Worm (Caenorhabditis elegans): ENCODE results near the gene srz-71.

Gene srz-71

DNA sequence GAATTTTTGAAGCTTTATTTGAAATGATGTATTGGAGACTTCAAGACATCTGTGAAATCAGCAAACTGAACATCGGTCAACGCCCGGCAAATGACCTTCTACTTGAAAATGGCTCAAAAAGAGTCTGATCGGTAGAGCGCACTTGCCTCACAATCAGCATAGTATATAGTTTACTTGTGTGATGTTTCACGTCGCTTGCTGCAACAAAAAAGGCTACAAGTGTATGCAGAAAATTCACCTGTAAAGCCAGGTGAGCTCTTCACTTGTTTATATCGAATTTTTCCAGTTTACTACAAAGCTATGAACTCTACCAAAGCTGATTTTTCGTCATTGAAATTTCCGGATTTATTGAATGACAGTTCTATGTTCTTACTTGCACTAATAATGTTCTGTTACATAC is at the start of gene srz-71:
TSS of gene srz-71 (plus strand) at position 301 of the 400 bp plus-strand sequence.
- TF ChIP-seq nhr-237 (tag; optimal IDR thresholded peaks at IDR 0.05) (no peak), cnd-1 (tag; optimal IDR thresholded peaks at IDR 0.05) (no peak), drap-1 (GFP tag; optimal IDR thresholded peaks at IDR 0.05) (no peak), M03D4.4 (tag; optimal IDR thresholded peaks at IDR 0.05) (no peak), ceh-83 (GFP tag; optimal IDR thresholded peaks at IDR 0.05) (no peak), snpc-4 (tag; optimal IDR thresholded peaks at IDR 0.05) (no peak), nhr-12 (tag; optimal IDR thresholded peaks at IDR 0.05) (no peak), ztf-11 (tag; optimal IDR thresholded peaks at IDR 0.05) (no peak), ceh-43 (GFP tag; optimal IDR thresholded peaks at IDR 0.05) (no peak), lin-13 (tag; optimal IDR thresholded peaks at IDR 0.05) (no peak), zip-8 (tag; optimal IDR thresholded peaks at IDR 0.05) (no peak), unc-62 (GFP tag; optimal IDR thresholded peaks at IDR 0.05) (no peak), lsy-2 (tag; optimal IDR thresholded peaks at IDR 0.05) (no peak), unc-39 (tag; optimal IDR thresholded peaks at IDR 0.05) (no peak), elt-3 (tag; optimal IDR thresholded peaks at IDR 0.05) (no peak), bed-3 (GFP tag; optimal IDR thresholded peaks at IDR 0.05) (no peak)

DNA sequence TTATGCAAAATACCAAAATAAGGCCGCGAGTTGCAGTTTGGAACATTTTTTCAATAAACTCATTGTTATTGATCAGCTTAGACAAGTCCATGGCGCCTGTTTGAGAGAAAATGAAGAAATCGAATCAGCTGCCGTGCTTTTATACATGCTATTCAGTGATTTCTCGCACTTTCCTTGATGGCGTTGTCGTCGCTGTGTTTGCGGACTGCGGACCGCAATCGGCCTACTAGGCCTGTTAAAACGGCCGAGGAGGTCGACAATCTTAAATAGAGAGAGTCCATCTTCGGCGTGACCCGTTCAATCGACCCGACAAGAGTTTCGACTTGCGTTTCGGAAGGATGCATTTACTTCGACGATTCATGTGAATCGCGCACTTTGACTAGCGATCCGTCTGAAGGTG is 41.9 kb upstream of the srz-71 start, which contains the start of gene srz-75:
TSS of gene srz-75 (minus strand) at position 101 of the 400 bp plus-strand sequence.
- TF ChIP-seq ztf-11 (tag; optimal IDR thresholded peaks at IDR 0.05) (no peak), lsy-2 (tag; optimal IDR thresholded peaks at IDR 0.05) (no peak), bed-3 (GFP tag; optimal IDR thresholded peaks at IDR 0.05) (no peak), sptf-1 (tag; optimal IDR thresholded peaks at IDR 0.05) (no peak), ceh-39 (tag; optimal IDR thresholded peaks at IDR 0.05) (no peak), unc-120 (tag; optimal IDR thresholded peaks at IDR 0.05; ENCODE audit: poor library complexity, severe bottlenecking) (no peak), unc-62 (GFP tag; optimal IDR thresholded peaks at IDR 0.05) (no peak), drap-1 (GFP tag; optimal IDR thresholded peaks at IDR 0.05) (no peak), mep-1 (tag; optimal IDR thresholded peaks at IDR 0.05) (no peak), zip-8 (tag; optimal IDR thresholded peaks at IDR 0.05) (no peak), nhr-12 (tag; optimal IDR thresholded peaks at IDR 0.05) (no peak), lin-32 (GFP tag; optimal IDR thresholded peaks at IDR 0.05) (no peak), blmp-1 (tag; optimal IDR thresholded peaks at IDR 0.05) (no peak), ham-2 (GFP tag; optimal IDR thresholded peaks at IDR 0.05) (no peak), cnd-1 (tag; optimal IDR thresholded peaks at IDR 0.05) (no peak), ces-1 (GFP tag; optimal IDR thresholded peaks at IDR 0.05) (no peak), elt-3 (tag; optimal IDR thresholded peaks at IDR 0.05) (no peak)

DNA sequence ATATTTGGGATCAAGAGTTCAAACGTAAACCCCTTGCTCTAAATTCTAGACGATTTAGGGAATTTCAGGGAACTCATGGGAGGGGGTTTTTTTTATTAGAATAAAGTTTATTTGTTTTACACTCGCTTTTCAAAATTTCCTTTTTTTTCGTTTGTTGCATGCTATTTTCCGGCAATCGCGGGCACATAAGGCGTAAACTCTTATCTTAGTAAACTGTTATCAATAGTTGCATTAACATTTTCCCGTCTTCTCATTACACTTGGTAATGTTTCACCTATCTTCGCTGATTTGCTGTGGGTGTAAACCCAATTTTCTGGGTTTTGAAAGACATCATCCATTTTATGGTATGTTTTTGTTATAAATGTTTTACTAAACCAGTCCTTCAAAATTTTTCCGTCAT is 38.8 kb upstream of the srz-71 start:
- TF ChIP-seq lin-13 (tag; optimal IDR thresholded peaks at IDR 0.05) (no peak), mab-5 (tag; optimal IDR thresholded peaks at IDR 0.05) (no peak), mls-2 (tag; optimal IDR thresholded peaks at IDR 0.05) (no peak), ceh-39 (tag; optimal IDR thresholded peaks at IDR 0.05) (no peak), flh-1 (GFP tag; optimal IDR thresholded peaks at IDR 0.05) (no peak), ceh-43 (GFP tag; optimal IDR thresholded peaks at IDR 0.05) (no peak), blmp-1 (tag; optimal IDR thresholded peaks at IDR 0.05) (no peak), pha-4 (tag; optimal IDR thresholded peaks at IDR 0.05) (no peak), unc-120 (tag; optimal IDR thresholded peaks at IDR 0.05; ENCODE audit: poor library complexity, severe bottlenecking) (no peak), mep-1 (tag; optimal IDR thresholded peaks at IDR 0.05) (no peak), ztf-11 (tag; optimal IDR thresholded peaks at IDR 0.05) (no peak), nhr-237 (tag; optimal IDR thresholded peaks at IDR 0.05) (no peak), cnd-1 (tag; optimal IDR thresholded peaks at IDR 0.05) (no peak)

DNA sequence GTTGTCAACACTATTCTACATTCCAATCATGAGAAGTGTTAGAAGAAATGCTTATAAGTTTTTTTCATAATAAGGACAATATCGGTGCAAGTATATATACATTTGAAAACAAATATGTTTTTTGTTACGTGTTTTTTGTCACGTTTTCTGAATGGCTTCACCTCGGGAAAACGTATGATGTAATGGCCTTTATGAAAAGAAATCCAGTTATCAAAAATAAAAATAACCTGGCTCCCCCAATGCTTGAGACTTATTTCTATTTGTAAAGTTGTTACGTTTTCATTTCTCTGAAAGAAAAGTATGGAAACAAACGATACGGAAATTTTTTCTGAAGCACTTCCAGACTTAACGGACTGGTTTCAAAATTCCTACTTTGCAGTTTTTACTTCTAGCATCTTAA is 33.8 kb upstream of the srz-71 start, which contains the start of gene srz-72:
TSS of gene srz-72 (plus strand) at position 301 of the 400 bp plus-strand sequence.
- TF ChIP-seq lin-32 (GFP tag; optimal IDR thresholded peaks at IDR 0.05) (no peak), unc-120 (tag; optimal IDR thresholded peaks at IDR 0.05; ENCODE audit: poor library complexity, severe bottlenecking) (no peak), mep-1 (tag; optimal IDR thresholded peaks at IDR 0.05) (no peak), ces-1 (GFP tag; optimal IDR thresholded peaks at IDR 0.05) (no peak), snpc-4 (tag; optimal IDR thresholded peaks at IDR 0.05) (no peak), bed-3 (GFP tag; optimal IDR thresholded peaks at IDR 0.05) (no peak), cnd-1 (tag; optimal IDR thresholded peaks at IDR 0.05) (no peak), nhr-12 (tag; optimal IDR thresholded peaks at IDR 0.05) (no peak), nhr-28 (tag; optimal IDR thresholded peaks at IDR 0.05) (no peak), hlh-1 (tag; optimal IDR thresholded peaks at IDR 0.05) (no peak), sem-2 (GFP tag; optimal IDR thresholded peaks at IDR 0.05) (no peak)

DNA sequence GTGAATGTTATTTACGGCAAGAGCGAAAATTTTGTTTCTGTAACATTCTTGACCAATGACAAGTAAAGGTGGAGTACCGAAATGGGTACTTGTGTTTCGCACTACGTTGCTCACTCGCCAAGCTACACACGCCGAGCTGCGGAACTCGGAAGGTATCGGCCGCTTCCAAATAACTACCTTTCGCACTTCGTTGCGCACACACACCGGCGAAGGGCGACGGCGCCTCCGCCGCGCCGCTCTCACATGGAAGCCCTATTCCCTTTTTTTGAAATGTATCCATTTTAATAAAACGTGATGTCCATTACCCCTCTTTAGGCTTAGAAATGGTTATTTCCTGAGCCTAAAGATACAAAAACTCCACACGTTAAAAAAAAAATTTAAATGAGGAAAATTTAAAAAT is 25.8 kb upstream of the srz-71 start:
- TF ChIP-seq nhr-237 (tag; optimal IDR thresholded peaks at IDR 0.05), result no peak
- TF ChIP-seq ceh-43 (GFP tag; optimal IDR thresholded peaks at IDR 0.05), result no peak
- no peak for TF ChIP-seq nhr-12 (tag; optimal IDR thresholded peaks at IDR 0.05)
- TF ChIP-seq bed-3 (GFP tag; optimal IDR thresholded peaks at IDR 0.05), result no peak
- no peak for TF ChIP-seq ces-1 (GFP tag; optimal IDR thresholded peaks at IDR 0.05)
- TF ChIP-seq elt-3 (tag; optimal IDR thresholded peaks at IDR 0.05), result no peak
- no peak for TF ChIP-seq mep-1 (tag; optimal IDR thresholded peaks at IDR 0.05)
- no peak for TF ChIP-seq blmp-1 (tag; optimal IDR thresholded peaks at IDR 0.05)
- no peak for TF ChIP-seq mab-5 (tag; optimal IDR thresholded peaks at IDR 0.05)
- no peak for TF ChIP-seq zip-8 (tag; optimal IDR thresholded peaks at IDR 0.05)
- TF ChIP-seq elt-1 (tag; optimal IDR thresholded peaks at IDR 0.05; ENCODE audit: borderline replicate concordance, insufficient read depth), result no peak
- TF ChIP-seq sem-2 (GFP tag; optimal IDR thresholded peaks at IDR 0.05), result no peak
- TF ChIP-seq unc-39 (tag; optimal IDR thresholded peaks at IDR 0.05), result no peak
